Fruit fly (Drosophila melanogaster) whole organism, embryonic: Measurements from ENCODE around the gene QIL1.

Source experiments
- BEAF-32 ChIP-seq: fragments of 200-800 bp; sonication (Bioruptor generic); optimal IDR thresholded peaks from 3 replicates; lab custom pipeline; 2017; ENCODE audit warnings: missing biosample characterization, missing genetic modification characterization, mild to moderate bottlenecking, moderate library complexity, missing genetic modification reagents
- Bgb ChIP-seq: fragments of 200-800 bp; sonication (Bioruptor generic); IDR thresholded peaks from 2 replicates; pipeline ENCODE4 v1.3.6; 2022; ENCODE audit warnings: missing biosample characterization, missing genetic modification characterization; ENCODE audit not compliant: partially characterized antibody
- C15 ChIP-seq: fragments of 200-800 bp; sonication (Bioruptor generic); IDR thresholded peaks from 3 replicates; pipeline ENCODE4 v1.3.6; 2022; ENCODE audit warnings: missing biosample characterization, missing genetic modification characterization
- CG10321 ChIP-seq: fragments of 200-800 bp; sonication (Bioruptor generic); IDR thresholded peaks from 2 replicates; pipeline ENCODE4 v1.3.6; 2022; ENCODE audit warnings: missing biosample characterization, missing genetic modification characterization
- CG10462 ChIP-seq: fragments of 200-800 bp; sonication (Bioruptor generic); optimal IDR thresholded peaks from 2 replicates; lab custom pipeline; 2016; ENCODE audit warnings: missing biosample characterization, missing genetic modification characterization
- CG11695 ChIP-seq: fragments of 200-800 bp; sonication (Bioruptor generic); IDR thresholded peaks from 3 replicates; pipeline ENCODE4 v1.3.6; 2022; ENCODE audit warnings: missing biosample characterization, missing genetic modification characterization
- CG11723 ChIP-seq: fragments of 200-800 bp; sonication (Bioruptor generic); optimal IDR thresholded peaks from 2 replicates; lab custom pipeline; 2017; ENCODE audit warnings: missing biosample characterization, mild to moderate bottlenecking, missing genetic modification characterization
- CG15479 ChIP-seq: fragments of 200-800 bp; sonication (Bioruptor generic); optimal IDR thresholded peaks from 3 replicates; lab custom pipeline; 2019; ENCODE audit warnings: missing biosample characterization, mild to moderate bottlenecking, missing genetic modification characterization, moderate library complexity
- CG15601 ChIP-seq: fragments of 200-800 bp; sonication (Bioruptor generic); optimal IDR thresholded peaks from 3 replicates; lab custom pipeline; 2019; ENCODE audit warnings: missing biosample characterization, mild to moderate bottlenecking, missing genetic modification characterization, moderate library complexity
- CG16863 ChIP-seq: fragments of 200-800 bp; sonication (Bioruptor generic); optimal IDR thresholded peaks from 3 replicates; lab custom pipeline; 2016; ENCODE audit warnings: missing biosample characterization, missing genetic modification characterization
- CG2120 ChIP-seq: fragments of 200-800 bp; sonication (Bioruptor generic); optimal IDR thresholded peaks from 3 replicates; lab custom pipeline; 2016; ENCODE audit warnings: missing biosample characterization, missing genetic modification characterization
- CG3281 ChIP-seq: fragments of 200-800 bp; sonication (Bioruptor generic); optimal IDR thresholded peaks from 3 replicates; lab custom pipeline; 2017; ENCODE audit warnings: missing biosample characterization, mild to moderate bottlenecking, missing genetic modification characterization
- CG3726 ChIP-seq: fragments of 200-800 bp; sonication (Bioruptor generic); IDR thresholded peaks from 3 replicates; pipeline ENCODE4, ENCODE4 v1.3.6; 2022; ENCODE audit warnings: missing biosample characterization, missing genetic modification characterization
- CG5180 ChIP-seq: fragments of 200-800 bp; sonication (Bioruptor generic); optimal IDR thresholded peaks from 3 replicates; lab custom pipeline; 2017; ENCODE audit warnings: missing biosample characterization, missing genetic modification characterization, mild to moderate bottlenecking, moderate library complexity, missing genetic modification reagents
- CG5245 ChIP-seq: fragments of 200-800 bp; sonication (Bioruptor generic); optimal IDR thresholded peaks from 3 replicates; lab custom pipeline; 2016; ENCODE audit warnings: missing biosample characterization, missing genetic modification characterization
- CG6813 ChIP-seq: fragments of 200-800 bp; sonication (Bioruptor generic); optimal IDR thresholded peaks from 2 replicates; lab custom pipeline; 2017; ENCODE audit warnings: missing biosample characterization, missing genetic modification characterization, mild to moderate bottlenecking, moderate library complexity, missing genetic modification reagents
- CG8765 ChIP-seq: fragments of 200-800 bp; sonication (Bioruptor generic); IDR thresholded peaks from 2 replicates; pipeline ENCODE4 v1.3.6; 2022; ENCODE audit warnings: missing biosample characterization, missing genetic modification characterization
- CG8924 ChIP-seq: fragments of 200-800 bp; optimal IDR thresholded peaks from 3 replicates; lab custom pipeline; 2019; ENCODE audit warnings: missing biosample characterization, mild to moderate bottlenecking, missing genetic modification characterization, moderate library complexity
- CG9797 ChIP-seq: fragments of 200-800 bp; sonication (Bioruptor generic); optimal IDR thresholded peaks from 3 replicates; lab custom pipeline; 2018; ENCODE audit warnings: missing biosample characterization, mild to moderate bottlenecking, missing genetic modification characterization
- CG9876 ChIP-seq: fragments of 200-800 bp; sonication (Bioruptor generic); optimal IDR thresholded peaks from 2 replicates; lab custom pipeline; 2016; ENCODE audit warnings: missing biosample characterization, missing genetic modification characterization
- CoRest ChIP-seq: fragments of 200-800 bp; sonication (Bioruptor generic); optimal IDR thresholded peaks from 3 replicates; lab custom pipeline; 2018; ENCODE audit warnings: missing biosample characterization, mild to moderate bottlenecking, missing genetic modification characterization, moderate library complexity
- D ChIP-seq, 2 experiments: fragments of 200-800 bp in 1 of 2; fragments of >200 bp in 1 of 2; sonication (Bioruptor generic) in 1 of 2; optimal IDR thresholded peaks; 2 replicates in 1 of 2; 3 replicates in 1 of 2; lab custom pipeline; 2017; ENCODE audit warnings: mild to moderate bottlenecking in 1 of 2, missing biosample characterization in 1 of 2, missing genetic modification characterization in 1 of 2, missing genetic modification reagents in 1 of 2
- D19B ChIP-seq: fragments of 200-800 bp; sonication (Bioruptor generic); optimal IDR thresholded peaks from 2 replicates; lab custom pipeline; 2017; ENCODE audit warnings: missing biosample characterization, mild to moderate bottlenecking, missing genetic modification characterization
- Eip74EF ChIP-seq, 2 experiments: fragments of 200-800 bp in 1 of 2; fragments of >200 bp in 1 of 2; sonication (Bioruptor generic) in 1 of 2; optimal IDR thresholded peaks; 2 replicates each; lab custom pipeline; 2017 to 2019; ENCODE audit warnings: missing biosample characterization in 2 of 2, missing genetic modification characterization in 2 of 2, mild to moderate bottlenecking in 1 of 2, moderate library complexity in 1 of 2
- Elba2 ChIP-seq: fragments of 200-800 bp; sonication (Bioruptor generic); optimal IDR thresholded peaks from 3 replicates; lab custom pipeline; 2016; ENCODE audit warnings: missing biosample characterization, missing genetic modification characterization
- Fer1 ChIP-seq: fragments of 200-800 bp; sonication (Bioruptor generic); optimal IDR thresholded peaks from 2 replicates; lab custom pipeline; 2017; ENCODE audit warnings: missing biosample characterization, mild to moderate bottlenecking, missing genetic modification characterization
- GATAe ChIP-seq: fragments of 200-800 bp; sonication (Bioruptor generic); conservative IDR thresholded peaks from 2 replicates; pipeline ENCODE4 v1.3.6; 2022; ENCODE audit warnings: missing biosample characterization, missing genetic modification characterization
- Lpt ChIP-seq: fragments of >200 bp; optimal IDR thresholded peaks from 2 replicates; lab custom pipeline; 2018; ENCODE audit warnings: missing biosample characterization, missing genetic modification characterization
- Rfx ChIP-seq: fragments of 200-800 bp; sonication (Bioruptor generic); IDR thresholded peaks from 2 replicates; pipeline ENCODE4 v1.3.6; 2022; ENCODE audit warnings: missing biosample characterization, missing genetic modification characterization
- Tbp ChIP-seq: fragments of >200 bp; optimal IDR thresholded peaks from 2 replicates; lab custom pipeline; 2018; ENCODE audit warnings: missing biosample characterization, missing genetic modification characterization
- Xbp1 ChIP-seq: fragments of 200-800 bp; sonication (Bioruptor generic); optimal IDR thresholded peaks from 3 replicates; lab custom pipeline; 2016; ENCODE audit warnings: missing biosample characterization, mild to moderate bottlenecking, missing genetic modification characterization
- ap ChIP-seq: fragments of 200-800 bp; sonication (Bioruptor generic); IDR thresholded peaks from 2 replicates; pipeline ENCODE4 v1.3.6; 2022; ENCODE audit warnings: missing biosample characterization, missing genetic modification characterization
- ato ChIP-seq: fragments of 200-800 bp; sonication (Bioruptor generic); IDR thresholded peaks from 2 replicates; pipeline ENCODE4 v1.3.6; 2022; ENCODE audit warnings: missing biosample characterization, missing genetic modification characterization; ENCODE audit not compliant: partially characterized antibody
- bowl ChIP-seq: fragments of 200-800 bp; sonication (Bioruptor generic); IDR thresholded peaks from 2 replicates; pipeline ENCODE4 v1.3.6; 2022; ENCODE audit warnings: missing biosample characterization, missing genetic modification characterization
- croc ChIP-seq: fragments of 200-800 bp; sonication (Bioruptor generic); conservative IDR thresholded peaks from 3 replicates; pipeline ENCODE4 v1.3.6; 2022; ENCODE audit warnings: missing biosample characterization, missing genetic modification characterization
- en ChIP-seq: fragments of 200-800 bp; sonication (Bioruptor generic); optimal IDR thresholded peaks from 2 replicates; lab custom pipeline; 2016; ENCODE audit warnings: missing biosample characterization, missing genetic modification characterization
- exex ChIP-seq: fragments of 200-800 bp; sonication (Bioruptor generic); optimal IDR thresholded peaks from 4 replicates; lab custom pipeline; 2018; ENCODE audit warnings: missing biosample characterization, mild to moderate bottlenecking, missing genetic modification characterization, moderate library complexity
- fu2 ChIP-seq: fragments of 200-800 bp; sonication (Bioruptor generic); optimal IDR thresholded peaks from 2 replicates; lab custom pipeline; 2016; ENCODE audit warnings: missing biosample characterization, missing genetic modification characterization
- ham ChIP-seq: fragments of 200-800 bp; sonication (Bioruptor generic); IDR thresholded peaks from 2 replicates; pipeline ENCODE4 v1.3.6; 2022; ENCODE audit warnings: missing biosample characterization, missing genetic modification characterization
- hb ChIP-seq: fragments of 200-800 bp; sonication (Bioruptor generic); IDR thresholded peaks from 3 replicates; pipeline ENCODE4 v1.3.6; 2022; ENCODE audit warnings: missing biosample characterization, missing genetic modification characterization; ENCODE audit not compliant: partially characterized antibody
- hkb ChIP-seq, 2 experiments: fragments of 200-800 bp in 1 of 2; fragments of >200 bp in 1 of 2; sonication (Bioruptor generic) in 1 of 2; IDR thresholded peaks in 1 of 2; optimal IDR thresholded peaks in 1 of 2; 2 replicates each; pipeline versions ENCODE4 v1.3.6 to Lab custom; 2017 to 2022; ENCODE audit warnings: missing biosample characterization in 1 of 2, missing genetic modification characterization in 1 of 2
- odd ChIP-seq: fragments of 200-800 bp; sonication (Bioruptor generic); optimal IDR thresholded peaks from 2 replicates; lab custom pipeline; 2017; ENCODE audit warnings: missing biosample characterization, mild to moderate bottlenecking, missing genetic modification characterization
- otp ChIP-seq: fragments of 200-800 bp; sonication (Bioruptor generic); IDR thresholded peaks from 3 replicates; pipeline ENCODE4, ENCODE4 v1.3.6; 2022; ENCODE audit warnings: missing biosample characterization, missing genetic modification characterization
- run ChIP-seq: fragments of 200-800 bp; sonication (Bioruptor generic); optimal IDR thresholded peaks from 3 replicates; lab custom pipeline; 2018; ENCODE audit warnings: missing biosample characterization, mild to moderate bottlenecking, missing genetic modification characterization
- sim ChIP-seq: fragments of 200-800 bp; sonication (Bioruptor generic); IDR thresholded peaks from 2 replicates; pipeline ENCODE4 v1.3.6; 2022; ENCODE audit warnings: missing biosample characterization, missing genetic modification characterization
- sisA ChIP-seq: fragments of 200-800 bp; sonication (Bioruptor generic); IDR thresholded peaks from 2 replicates; pipeline ENCODE4 v1.3.6; 2022; ENCODE audit warnings: missing biosample characterization, missing genetic modification characterization
- tgo ChIP-seq: fragments of 200-800 bp; sonication (Bioruptor generic); IDR thresholded peaks from 3 replicates; pipeline ENCODE4 v1.3.6; 2022; ENCODE audit warnings: missing biosample characterization, missing genetic modification characterization
- unc-4 ChIP-seq: fragments of 200-800 bp; sonication (Bioruptor generic); IDR thresholded peaks from 2 replicates; pipeline ENCODE4 v1.3.6; 2022; ENCODE audit warnings: missing biosample characterization, missing genetic modification characterization; ENCODE audit not compliant: partially characterized antibody
- zfh1 ChIP-seq: fragments of 200-800 bp; sonication (Bioruptor generic); IDR thresholded peaks from 3 replicates; pipeline ENCODE4 v1.3.6; 2022; ENCODE audit warnings: missing biosample characterization, missing genetic modification characterization

The QIL1 gene

dm6 chr3L:17513893-17514616 lies 48.3 kb downstream of the QIL1 start, which contains the start of the genes U4-U6-60K and CG7564 (continued):
- no peak for TF ChIP-seq sim (GFP tag; lab: Robert Waterston, UW)
- peak; percentile 61 for TF ChIP-seq hkb (optimal IDR thresholded peaks at IDR 0.05; lab: Kevin White, UChicago)
- TF ChIP-seq hkb (GFP tag; IDR thresholded peaks at IDR 0.05; lab: Robert Waterston, UW) = no peak
- TF ChIP-seq CG10462 (GFP tag; lab: Kevin White, UChicago) = peak; percentile 15
- no peak for TF ChIP-seq odd (GFP tag; lab: Kevin White, UChicago)
- TF ChIP-seq CG15479 (GFP tag; lab: Kevin White, UChicago) = no peak
- no peak for TF ChIP-seq CG6813 (GFP tag; lab: Kevin White, UChicago)
- no peak for TF ChIP-seq CG16863
- TF ChIP-seq CG2120 (GFP tag; lab: Kevin White, UChicago) = peak; percentile 81
- TF ChIP-seq CG9876 (GFP tag; lab: Kevin White, UChicago) = peak; percentile 2
- peak; percentile 27 for TF ChIP-seq Tbp (GFP tag; lab: Kevin White, UChicago)
- TF ChIP-seq CG3726 (GFP tag; lab: Robert Waterston, UW) = no peak
- TF ChIP-seq croc (GFP tag; lab: Robert Waterston, UW) = no peak
- peak; percentile 99 for TF ChIP-seq BEAF-32 (GFP tag; lab: Kevin White, UChicago)
- TF ChIP-seq Rfx (GFP tag; lab: Robert Waterston, UW) = peak; percentile 79
- TF ChIP-seq CG9797 (GFP tag; lab: Kevin White, UChicago) = peak; percentile 6
- peak; percentile 61 for TF ChIP-seq sisA (GFP tag; lab: Robert Waterston, UW)
- TF ChIP-seq exex (tag; lab: Kevin White, UChicago) = peak; percentile 25
- no peak for TF ChIP-seq Eip74EF (GFP tag; optimal IDR thresholded peaks at IDR 0.05; lab: Kevin White, UChicago)
- no peak for TF ChIP-seq otp (GFP tag; lab: Robert Waterston, UW)
- TF ChIP-seq CG5180 (GFP tag; lab: Kevin White, UChicago) = no peak
- peak; percentile 81 for TF ChIP-seq CoRest
- no peak for TF ChIP-seq CG11695 (GFP tag; lab: Robert Waterston, UW)
- no peak for TF ChIP-seq fu2
- peak; percentile 22 for TF ChIP-seq D (optimal IDR thresholded peaks at IDR 0.05; lab: Kevin White, UChicago)
- TF ChIP-seq D (GFP tag; optimal IDR thresholded peaks at IDR 0.05; lab: Kevin White, UChicago) = peak; percentile 46
- peak; percentile 97 for TF ChIP-seq Bgb
- peak; percentile 84 for TF ChIP-seq ato (GFP tag; lab: Robert Waterston, UW)
- TF ChIP-seq Fer1 (GFP tag; lab: Kevin White, UChicago) = no peak
- no peak for TF ChIP-seq C15 (GFP tag; lab: Robert Waterston, UW)
- peak; percentile 32 for TF ChIP-seq D19B (GFP tag; lab: Kevin White, UChicago)
- no peak for TF ChIP-seq run (tag; lab: Kevin White, UChicago)
- TF ChIP-seq tgo = peak; percentile 43
- TF ChIP-seq hb (GFP tag; lab: Robert Waterston, UW) = peak; percentile 98
- no peak for TF ChIP-seq Lpt (GFP tag; lab: Kevin White, UChicago)
- TF ChIP-seq en (GFP tag; lab: Kevin White, UChicago) = no peak
- TF ChIP-seq CG3281 = peak; percentile 53
- no peak for TF ChIP-seq GATAe (GFP tag; lab: Robert Waterston, UW)
- TF ChIP-seq ap (GFP tag; lab: Robert Waterston, UW) = no peak
- TF ChIP-seq unc-4 (GFP tag; lab: Robert Waterston, UW) = peak; percentile 89
- no peak for TF ChIP-seq zfh1
- peak; percentile 77 for TF ChIP-seq Xbp1 (GFP tag; lab: Kevin White, UChicago)
- no peak for TF ChIP-seq ham (GFP tag; lab: Robert Waterston, UW)
- peak; percentile 51 for TF ChIP-seq CG15601 (tag; lab: Kevin White, UChicago)
- TF ChIP-seq CG11723 = peak; percentile 45
- TF ChIP-seq Elba2 (GFP tag; lab: Kevin White, UChicago) = peak; percentile 56
- TF ChIP-seq CG10321 (GFP tag; lab: Robert Waterston, UW) = no peak
- no peak for TF ChIP-seq bowl
- TF ChIP-seq CG8765 = peak; percentile 49; the same call in 1 of the 2 replicates
- peak; percentile 8 for TF ChIP-seq CG5245 (GFP tag; lab: Kevin White, UChicago)
- TF ChIP-seq CG8924 (tag; lab: Kevin White, UChicago) = peak; percentile 65
